Worm (Caenorhabditis elegans): ENCODE data around the gene sra-38.

ce11 chrX:13913641-13914040 lies 13.7 kb upstream of the sra-38 start:
- no peak for TF ChIP-seq unc-62 (GFP tag; optimal IDR thresholded peaks at IDR 0.05)
- TF ChIP-seq ceh-63 (GFP tag; optimal IDR thresholded peaks at IDR 0.05), result no peak
- no peak for TF ChIP-seq lsy-2 (tag; optimal IDR thresholded peaks at IDR 0.05)
- no peak for TF ChIP-seq nhr-77 (tag; optimal IDR thresholded peaks at IDR 0.05)
- no peak for TF ChIP-seq hlh-17 (GFP tag; optimal IDR thresholded peaks at IDR 0.05; ENCODE audit: borderline replicate concordance)
- TF ChIP-seq egl-27 (tag; optimal IDR thresholded peaks at IDR 0.05), result no peak
- no peak for TF ChIP-seq nhr-28 (tag; optimal IDR thresholded peaks at IDR 0.05)
- peak; percentile 47 for TF ChIP-seq fkh-10 (GFP tag; optimal IDR thresholded peaks at IDR 0.05)

All from whole organism, L1 larva.